Worm (Caenorhabditis elegans) whole organism, midembryonic: ENCODE results near the gene comt-1.

ENCODE experiments used
- T22C8.4 ChIP-seq: fragments of 200-800 bp; sonication (Bioruptor generic); IDR thresholded peaks from 2 replicates; pipeline ENCODE4 v1.3.6; 2022; ENCODE audit warnings: missing genetic modification characterization, missing compliant biosample characterization
- cog-1 ChIP-seq: sonication (generic microtip); optimal IDR thresholded peaks from 2 replicates; lab custom pipeline; 2016; ENCODE audit warnings: missing genetic modification characterization, missing compliant biosample characterization
- flt-1 ChIP-seq: fragments of 200-800 bp; sonication (Bioruptor generic); IDR thresholded peaks from 2 replicates; pipeline ENCODE4 v1.3.6; 2022; ENCODE audit warnings: missing genetic modification characterization, missing compliant biosample characterization
- klf-2 ChIP-seq: fragments of 200-800 bp; sonication (Bioruptor generic); conservative IDR thresholded peaks from 2 replicates; pipeline ENCODE4 v1.3.6; 2022; ENCODE audit warnings: missing genetic modification reagents, missing genetic modification characterization, missing compliant biosample characterization
- med-1 ChIP-seq: sonication (generic microtip); optimal IDR thresholded peaks from 2 replicates; lab custom pipeline; 2017; ENCODE audit warnings: missing genetic modification characterization, mild to moderate bottlenecking, missing compliant biosample characterization, antibody characterized with exemption, missing genetic modification reagents; ENCODE audit not compliant: insufficient read depth
- tab-1 ChIP-seq: fragments of 200-800 bp; sonication (Bioruptor generic); IDR thresholded peaks from 2 replicates; pipeline ENCODE4 v1.3.6; 2022; ENCODE audit warnings: missing genetic modification characterization, missing compliant biosample characterization
- ztf-23 ChIP-seq: fragments of 200-800 bp; sonication (Bioruptor generic); IDR thresholded peaks from 2 replicates; pipeline ENCODE4 v1.3.6; 2022; ENCODE audit warnings: missing genetic modification reagents, missing genetic modification characterization, missing compliant biosample characterization
- ztf-29 ChIP-seq: fragments of 200-800 bp; sonication (Bioruptor generic); IDR thresholded peaks from 2 replicates; pipeline ENCODE4 v1.3.6; 2022; ENCODE audit warnings: missing genetic modification reagents, missing genetic modification characterization, missing compliant biosample characterization

- TF ChIP-seq tab-1 (GFP tag; lab: Robert Waterston, UW) (no peak), flt-1 (GFP tag; lab: Robert Waterston, UW) (no peak), ztf-23 (no peak), T22C8.4 (GFP tag; lab: Robert Waterston, UW) (no peak), cog-1 (tag; lab: Kevin White, UChicago) (no peak), ztf-29 (GFP tag; lab: Robert Waterston, UW) (0 out of 2 replicates have a peak, but pooled peaks have one; percentile 12), med-1 (no peak), klf-2 (GFP tag; lab: Robert Waterston, UW) (no peak)
Measured at ce11 chrX:2871037-2871436, 8.8 kb upstream of the comt-1 start, which contains the start of gene F53B3.3.
